Worm (Caenorhabditis elegans): ENCODE data around the gene D1046.18.

The D1046.18 gene

DNA sequence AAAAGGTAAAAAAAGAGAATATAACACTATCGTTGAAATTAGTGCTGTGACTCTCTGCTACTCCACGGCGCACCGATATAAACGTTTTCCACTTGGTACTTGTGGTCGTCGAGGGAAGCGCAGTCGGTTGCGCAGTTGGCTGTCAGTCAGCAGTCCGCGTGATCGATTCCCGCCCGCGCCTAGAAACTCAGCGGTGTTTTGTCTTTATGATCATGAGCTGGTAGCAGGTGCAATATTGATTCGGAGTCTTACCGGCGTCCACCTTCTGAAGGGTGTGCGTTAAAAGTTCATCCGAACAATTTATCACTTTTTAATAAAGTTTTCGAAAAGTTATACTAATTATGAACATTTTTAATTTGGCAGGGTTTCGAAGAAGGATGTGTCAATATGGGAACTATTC lies 2.9 kb upstream of the D1046.18 start (continued):
- TF ChIP-seq lin-11 (tag; optimal IDR thresholded peaks at IDR 0.05) (peak; percentile 92), ztf-16 (tag; optimal IDR thresholded peaks at IDR 0.05) (peak; percentile 96), fkh-10 (GFP tag; optimal IDR thresholded peaks at IDR 0.05) (peak; percentile 40), pag-3 (tag; optimal IDR thresholded peaks at IDR 0.05; ENCODE audit: borderline replicate concordance) (peak; percentile 91), fkh-6 (tag; optimal IDR thresholded peaks at IDR 0.05) (peak; percentile 90), mec-3 (tag; optimal IDR thresholded peaks at IDR 0.05; ENCODE audit: borderline replicate concordance) (peak; percentile 89), elt-2 (tag; optimal IDR thresholded peaks at IDR 0.05) (peak; percentile 97), che-1 (tag; optimal IDR thresholded peaks at IDR 0.05) (peak; percentile 96), pat-9 (tag; optimal IDR thresholded peaks at IDR 0.05) (peak; percentile 97), tbx-7 (tag; optimal IDR thresholded peaks at IDR 0.05) (peak; percentile 69), sox-4 (tag; optimal IDR thresholded peaks at IDR 0.05) (peak; percentile 98), pha-2 (tag; optimal IDR thresholded peaks at IDR 0.05) (peak; percentile 90), Y22D7AL.16 (tag; optimal IDR thresholded peaks at IDR 0.05) (peak; percentile 89), hlh-15 (tag; optimal IDR thresholded peaks at IDR 0.05) (peak; percentile 88), unc-55 (GFP tag; optimal IDR thresholded peaks at IDR 0.05) (peak; percentile 75), tbx-2 (tag; optimal IDR thresholded peaks at IDR 0.05) (peak; percentile 89)

DNA sequence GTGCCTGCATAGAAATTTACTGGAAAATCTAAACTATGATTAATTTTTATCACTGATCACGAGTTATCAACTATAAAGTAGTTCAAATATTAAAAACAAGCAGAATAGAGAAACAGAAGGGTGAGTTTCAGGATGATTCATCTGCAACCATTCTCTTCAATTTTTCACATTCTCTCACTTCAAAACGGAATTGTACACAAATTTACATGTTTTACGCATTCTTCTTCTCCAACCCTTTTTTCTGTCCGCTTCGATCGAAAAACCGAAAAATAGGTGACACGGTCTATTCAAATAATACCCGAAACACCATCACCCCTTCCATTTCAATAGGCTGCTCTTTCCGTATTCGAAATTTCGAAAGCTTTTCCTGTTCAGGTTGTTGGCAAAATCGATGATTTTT lies 3.5 kb downstream of the D1046.18 start, which contains the start of gene D1046.4:
TSS of gene D1046.4 (plus strand) at position 301 of the 400 bp plus-strand sequence.
- TF ChIP-seq ama-1 (optimal IDR thresholded peaks at IDR 0.05) (no peak), ceh-18 (tag; optimal IDR thresholded peaks at IDR 0.05) (no peak), dmd-4 (tag; optimal IDR thresholded peaks at IDR 0.05; ENCODE audit: borderline replicate concordance) (no peak), hlh-30 (tag; optimal IDR thresholded peaks at IDR 0.05; ENCODE audit: insufficient read depth) (no peak), nhr-232 (tag; optimal IDR thresholded peaks at IDR 0.05) (no peak), tbx-2 (tag; optimal IDR thresholded peaks at IDR 0.05) (no peak), hlh-15 (tag; optimal IDR thresholded peaks at IDR 0.05) (no peak), ceh-19 (GFP tag; optimal IDR thresholded peaks at IDR 0.05) (no peak), fax-1 (tag; optimal IDR thresholded peaks at IDR 0.05) (no peak), madf-2 (tag; optimal IDR thresholded peaks at IDR 0.05) (no peak), eyg-1 (tag; optimal IDR thresholded peaks at IDR 0.05) (no peak), ceh-22 (tag; optimal IDR thresholded peaks at IDR 0.05) (no peak)

DNA sequence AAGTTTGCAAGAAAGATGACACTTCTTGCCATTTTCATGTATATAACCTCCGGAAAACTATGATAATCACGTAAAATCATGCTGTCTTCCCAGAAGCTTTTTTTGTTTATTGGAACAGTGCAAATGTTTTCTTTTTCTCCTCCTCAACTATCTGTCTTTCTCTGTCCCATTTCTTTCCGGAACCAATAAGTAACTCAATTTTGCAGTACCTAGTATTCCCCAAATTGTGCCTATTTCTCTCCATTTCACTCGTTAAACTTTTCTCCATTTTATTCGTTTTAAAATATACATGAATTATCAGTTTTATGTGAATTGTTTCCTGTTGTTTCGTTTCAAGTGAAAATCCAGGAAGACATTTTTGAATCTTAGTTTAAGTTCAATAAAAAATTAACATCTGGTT lies 13.4 kb downstream of the D1046.18 start:
- TF ChIP-seq unc-42 (tag; optimal IDR thresholded peaks at IDR 0.05) (peak; percentile 48), syd-9 (tag; optimal IDR thresholded peaks at IDR 0.05) (no peak), ceh-9 (tag; optimal IDR thresholded peaks at IDR 0.05) (no peak), ztf-16 (tag; optimal IDR thresholded peaks at IDR 0.05) (no peak)

DNA sequence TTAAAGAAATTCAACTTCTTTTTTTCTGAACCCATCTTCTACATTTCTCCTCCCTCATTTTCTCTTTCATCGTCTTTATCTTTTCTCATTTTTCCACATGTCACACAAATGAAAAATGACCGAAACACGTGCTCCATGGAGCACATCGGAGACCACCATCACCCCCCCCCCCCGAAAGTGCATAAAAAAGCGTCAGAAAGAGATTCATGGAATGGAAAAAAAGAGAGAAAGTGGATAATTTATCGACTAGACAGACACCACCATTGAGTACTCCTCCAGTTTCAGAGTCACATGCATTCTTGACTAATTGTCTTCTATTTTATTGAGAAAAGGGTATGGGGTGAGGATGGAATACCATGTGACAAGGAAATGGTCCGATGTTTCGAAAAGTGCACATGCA lies 17.1 kb downstream of the D1046.18 start:
- TF ChIP-seq nhr-11 (tag; optimal IDR thresholded peaks at IDR 0.05) (no peak), rnt-1 (tag; optimal IDR thresholded peaks at IDR 0.05) (peak; percentile 2), pat-9 (tag; optimal IDR thresholded peaks at IDR 0.05) (no peak), unc-55 (GFP tag; optimal IDR thresholded peaks at IDR 0.05) (peak; percentile 88), hlh-30 (tag; optimal IDR thresholded peaks at IDR 0.05; ENCODE audit: insufficient read depth) (peak; percentile 74), ceh-14 (tag; optimal IDR thresholded peaks at IDR 0.05) (no peak), ceh-18 (tag; optimal IDR thresholded peaks at IDR 0.05) (peak; percentile 56)

DNA sequence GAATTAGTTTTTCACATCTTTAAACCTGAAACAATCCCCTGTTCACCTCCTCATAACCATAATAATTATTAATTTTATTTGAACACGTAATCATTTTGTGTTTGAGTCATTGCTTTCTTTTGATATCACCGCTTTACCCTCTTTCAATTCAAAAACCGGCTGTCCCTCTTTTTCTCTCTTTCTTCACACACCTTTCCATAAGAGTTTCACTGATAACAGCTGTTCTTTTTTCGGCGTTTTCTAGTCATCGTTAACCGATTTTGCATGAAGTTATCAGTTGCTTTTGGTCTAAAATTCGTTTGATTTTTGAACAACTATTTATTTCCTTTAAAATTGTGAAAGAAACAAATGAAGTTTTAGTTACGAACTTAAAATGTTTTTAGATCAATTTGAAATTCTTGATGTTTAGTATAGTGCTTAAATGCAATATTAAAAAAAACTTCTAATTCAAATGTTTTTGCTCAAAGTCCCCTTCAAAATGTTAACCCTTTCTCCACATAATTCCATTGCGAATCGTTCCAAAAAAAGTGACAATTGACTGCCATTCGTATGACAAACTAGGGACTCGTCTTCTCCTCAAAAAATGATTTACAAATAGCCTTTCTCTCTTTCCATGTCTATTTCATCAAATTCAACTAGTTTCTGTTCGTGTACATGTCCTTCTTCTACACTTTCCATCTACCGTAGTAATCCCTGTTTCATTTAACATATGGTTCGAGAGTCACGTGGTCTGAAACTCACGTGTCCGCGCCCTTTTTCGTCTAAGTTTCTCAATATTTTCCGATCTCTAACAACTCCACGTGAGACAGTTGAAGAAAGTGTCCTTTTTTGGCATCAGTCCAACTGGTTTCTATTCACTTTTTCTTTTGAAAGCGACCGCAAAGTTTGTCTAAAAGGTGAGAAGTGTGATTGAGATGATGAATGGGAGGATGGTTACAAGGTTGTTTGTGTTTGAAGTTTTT lies 19.3 kb downstream of the D1046.18 start:
- TF ChIP-seq ceh-18 (tag; optimal IDR thresholded peaks at IDR 0.05) (no peak), hlh-30 (tag; optimal IDR thresholded peaks at IDR 0.05; ENCODE audit: insufficient read depth) (peak; percentile 65), pha-4 (tag; optimal IDR thresholded peaks at IDR 0.05) (no peak), hlh-15 (tag; optimal IDR thresholded peaks at IDR 0.05) (no peak), npax-4 (tag; optimal IDR thresholded peaks at IDR 0.05) (no peak), ceh-19 (GFP tag; optimal IDR thresholded peaks at IDR 0.05) (no peak)
